Worm (Caenorhabditis elegans): ENCODE results near the gene F17A2.16.
A peak's percentile ranks its signal among the peaks of the same experiment; 100 is the strongest.

F17A2.16 gene

ce11 chrX:12282911-12283310 lies 25.3 kb upstream of the F17A2.16 start, which contains the start of gene C04B4.2 (continued):
- TF ChIP-seq C06A6.2 (GFP tag; conservative IDR thresholded peaks at IDR 0.05) (no peak), let-607 (tag; optimal IDR thresholded peaks at IDR 0.05) (no peak), lin-54 (GFP tag; optimal IDR thresholded peaks at IDR 0.05) (no peak), hmg-1.2 (GFP tag; IDR thresholded peaks at IDR 0.05) (peak; percentile 43; the same call in 1 of the 2 replicates), nfya-2 (GFP tag; IDR thresholded peaks at IDR 0.05) (no peak), tbx-9 (tag; optimal IDR thresholded peaks at IDR 0.05; ENCODE audit: borderline replicate concordance) (no peak), mcd-1 (GFP tag; IDR thresholded peaks at IDR 0.05) (no peak; the same call in 1 of the 2 replicates), K11D2.4 (GFP tag; IDR thresholded peaks at IDR 0.05) (no peak), dpl-1 (GFP tag; optimal IDR thresholded peaks at IDR 0.05) (peak; percentile 26)

- TF ChIP-seq egl-44 (GFP tag; IDR thresholded peaks at IDR 0.05) (no peak), hlh-26 (GFP tag; conservative IDR thresholded peaks at IDR 0.05) (no peak), sptf-2 (GFP tag; optimal IDR thresholded peaks at IDR 0.05) (no peak), Y53F4B.3 (GFP tag; IDR thresholded peaks at IDR 0.05) (no peak), ceh-79 (tag; optimal IDR thresholded peaks at IDR 0.05) (no peak), let-607 (tag; optimal IDR thresholded peaks at IDR 0.05) (no peak), T07F8.4 (tag; optimal IDR thresholded peaks at IDR 0.05) (no peak), gei-17 (GFP tag; optimal IDR thresholded peaks at IDR 0.05) (no peak), fkh-3 (tag; optimal IDR thresholded peaks at IDR 0.05) (no peak), lir-1 (GFP tag; conservative IDR thresholded peaks at IDR 0.05) (no peak), aptf-3 (GFP tag; IDR thresholded peaks at IDR 0.05) (no peak)
Measured at ce11 chrX:12284161-12284560, 24.1 kb upstream of the F17A2.16 start.

- TF ChIP-seq ceh-79 (tag; optimal IDR thresholded peaks at IDR 0.05) = no peak
- TF ChIP-seq athp-1 (tag; optimal IDR thresholded peaks at IDR 0.05) = no peak
- TF ChIP-seq bed-1 (GFP tag; IDR thresholded peaks at IDR 0.05) = no peak
- no peak for TF ChIP-seq F55B11.4 (tag; optimal IDR thresholded peaks at IDR 0.05; ENCODE audit: borderline replicate concordance, insufficient read depth)
- no peak for TF ChIP-seq nhr-27 (tag; optimal IDR thresholded peaks at IDR 0.05)
- TF ChIP-seq let-526 (GFP tag; IDR thresholded peaks at IDR 0.05) = no peak
- no peak for TF ChIP-seq lin-35 (GFP tag; optimal IDR thresholded peaks at IDR 0.05)
- TF ChIP-seq ekl-4 (GFP tag; IDR thresholded peaks at IDR 0.05) = no peak
- no peak for TF ChIP-seq sdz-38 (tag; optimal IDR thresholded peaks at IDR 0.05)
- TF ChIP-seq rcor-1 (GFP tag; IDR thresholded peaks at IDR 0.05) = no peak
Measured at ce11 chrX:12285496-12285895, 22.8 kb upstream of the F17A2.16 start, which contains the start of gene lips-2. Gene lips-2, plus strand, starts transcription at chrX:12285796.

- TF ChIP-seq him-1 (tag; optimal IDR thresholded peaks at IDR 0.05) (no peak), lin-35 (GFP tag; optimal IDR thresholded peaks at IDR 0.05) (no peak), F23B12.7 (tag; optimal IDR thresholded peaks at IDR 0.05; ENCODE audit: insufficient read depth) (no peak), cebp-2 (GFP tag; IDR thresholded peaks at IDR 0.05) (no peak), Y95B8A.8 (GFP tag; IDR thresholded peaks at IDR 0.05) (no peak), F57A8.1 (GFP tag; optimal IDR thresholded peaks at IDR 0.05) (no peak), rec-8 (tag; optimal IDR thresholded peaks at IDR 0.05) (no peak), B0336.3 (GFP tag; IDR thresholded peaks at IDR 0.05) (no peak), madf-3 (GFP tag; IDR thresholded peaks at IDR 0.05) (no peak), K12H6.12 (tag; optimal IDR thresholded peaks at IDR 0.05) (no peak), rcor-1 (GFP tag; IDR thresholded peaks at IDR 0.05) (no peak)
Measured at ce11 chrX:12288254-12288653, 20.0 kb upstream of the F17A2.16 start, which contains the start of gene C04B4.5. Gene C04B4.5, minus strand, starts transcription at chrX:12288354.

Measured in whole organism, young adult.